Worm (Caenorhabditis elegans): ENCODE results near the gene clc-24.

Gene clc-24

DNA sequence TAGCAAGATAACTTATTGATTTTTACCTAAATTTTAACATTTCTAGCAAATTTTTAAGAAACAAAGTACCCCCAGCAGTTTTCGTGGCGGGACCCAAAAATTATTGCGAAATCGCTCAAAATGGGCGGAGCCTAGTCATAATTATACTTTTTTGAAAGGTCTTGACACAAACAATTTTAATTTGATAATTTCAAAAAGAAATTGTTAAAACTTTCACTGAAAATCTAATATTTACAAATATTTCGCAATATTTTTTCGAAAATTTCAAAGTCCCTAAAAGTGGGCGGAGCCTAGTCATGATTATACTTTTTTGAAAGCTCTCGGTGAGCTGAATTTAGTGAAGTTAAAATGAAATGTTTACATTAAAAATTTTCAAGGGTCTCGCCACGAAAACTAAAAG is 5.4 kb upstream of the clc-24 start:
- no peak for TF ChIP-seq nhr-25 (tag; optimal IDR thresholded peaks at IDR 0.05)
- TF ChIP-seq elt-1 (tag; optimal IDR thresholded peaks at IDR 0.05): no peak
- no peak for TF ChIP-seq F13H6.1 (tag; optimal IDR thresholded peaks at IDR 0.05)
- no peak for TF ChIP-seq mdl-1 (tag; optimal IDR thresholded peaks at IDR 0.05)
- TF ChIP-seq lin-13 (GFP tag; optimal IDR thresholded peaks at IDR 0.05): no peak
- TF ChIP-seq nhr-129 (tag; optimal IDR thresholded peaks at IDR 0.05): no peak
- no peak for TF ChIP-seq sma-3 (GFP tag; optimal IDR thresholded peaks at IDR 0.05)

- TF ChIP-seq unc-55 (GFP tag; optimal IDR thresholded peaks at IDR 0.05): no peak
Measured at ce11 chrIII:1007143-1007905, 2.5 kb upstream of the clc-24 start.

ce11 chrIII:1008091-1008490 is 1.7 kb upstream of the clc-24 start, which contains the start of gene clc-27:
TSS of gene clc-27 (plus strand) at chrIII:1008391.
- TF ChIP-seq lin-13 (GFP tag; optimal IDR thresholded peaks at IDR 0.05) (no peak), nhr-12 (tag; optimal IDR thresholded peaks at IDR 0.05) (no peak), nhr-6 (tag; optimal IDR thresholded peaks at IDR 0.05) (no peak), elt-1 (tag; optimal IDR thresholded peaks at IDR 0.05) (no peak), ztf-1 (GFP tag; conservative IDR thresholded peaks at IDR 0.05) (no peak), ztf-11 (tag; optimal IDR thresholded peaks at IDR 0.05) (no peak), F13H6.1 (tag; optimal IDR thresholded peaks at IDR 0.05) (no peak), skn-1 (tag; optimal IDR thresholded peaks at IDR 0.05) (no peak)

DNA sequence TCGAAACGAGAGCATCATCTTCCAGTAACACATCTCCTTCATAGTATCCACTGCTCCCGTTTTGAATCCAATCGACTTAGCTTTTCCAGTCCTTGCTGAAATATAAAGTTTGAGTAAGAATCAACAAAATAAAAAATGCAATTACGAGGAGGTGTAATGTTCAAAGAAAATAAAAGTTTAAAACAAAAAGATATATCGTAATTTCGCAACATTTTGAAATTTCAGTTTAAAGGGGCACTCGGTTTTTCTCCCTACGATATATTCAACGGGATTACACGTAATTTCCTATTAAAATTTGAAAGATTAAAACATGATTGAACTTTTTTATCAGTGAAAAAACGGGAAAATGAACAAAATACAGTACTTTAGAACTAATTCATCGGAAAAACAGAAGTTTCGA is 6.2 kb downstream of the clc-24 start, which contains the start of gene Y34F4.3:
Gene Y34F4.3, minus strand, starts transcription at position 101 of the 400 bp plus-strand sequence.
- TF ChIP-seq snpc-4 (tag; optimal IDR thresholded peaks at IDR 0.05): no peak
- no peak for TF ChIP-seq nhr-77 (tag; optimal IDR thresholded peaks at IDR 0.05)
- no peak for TF ChIP-seq ztf-1 (GFP tag; conservative IDR thresholded peaks at IDR 0.05)
- TF ChIP-seq lin-13 (GFP tag; optimal IDR thresholded peaks at IDR 0.05): no peak
- TF ChIP-seq mbf-1 (tag; optimal IDR thresholded peaks at IDR 0.05): no peak
- no peak for TF ChIP-seq C34F6.9 (tag; optimal IDR thresholded peaks at IDR 0.05)
- no peak for TF ChIP-seq elt-3 (tag; optimal IDR thresholded peaks at IDR 0.05)
- no peak for TF ChIP-seq nhr-21 (tag; optimal IDR thresholded peaks at IDR 0.05)
- no peak for TF ChIP-seq peb-1 (tag; optimal IDR thresholded peaks at IDR 0.05)
- no peak for TF ChIP-seq unc-39 (tag; optimal IDR thresholded peaks at IDR 0.05)
- TF ChIP-seq elt-1 (tag; optimal IDR thresholded peaks at IDR 0.05): no peak
- no peak for TF ChIP-seq gmeb-1 (tag; optimal IDR thresholded peaks at IDR 0.05)
- no peak for TF ChIP-seq ztf-11 (tag; optimal IDR thresholded peaks at IDR 0.05)
- no peak for TF ChIP-seq sma-3 (GFP tag; optimal IDR thresholded peaks at IDR 0.05)
- no peak for TF ChIP-seq mdl-1 (tag; optimal IDR thresholded peaks at IDR 0.05)

- TF ChIP-seq nhr-10 (tag; optimal IDR thresholded peaks at IDR 0.05): no peak
- TF ChIP-seq blmp-1 (tag; optimal IDR thresholded peaks at IDR 0.05; ENCODE audit: insufficient read depth): no peak
- TF ChIP-seq lin-11 (tag; optimal IDR thresholded peaks at IDR 0.05): no peak
- peak; percentile 37 for TF ChIP-seq fos-1 (tag; optimal IDR thresholded peaks at IDR 0.05)
- no peak for TF ChIP-seq F13H6.1 (tag; optimal IDR thresholded peaks at IDR 0.05)
Measured at ce11 chrIII:1020732-1021131, 10.9 kb downstream of the clc-24 start, which contains the start of gene clc-23. TSS of gene clc-23 (plus strand) at chrIII:1020954.

DNA sequence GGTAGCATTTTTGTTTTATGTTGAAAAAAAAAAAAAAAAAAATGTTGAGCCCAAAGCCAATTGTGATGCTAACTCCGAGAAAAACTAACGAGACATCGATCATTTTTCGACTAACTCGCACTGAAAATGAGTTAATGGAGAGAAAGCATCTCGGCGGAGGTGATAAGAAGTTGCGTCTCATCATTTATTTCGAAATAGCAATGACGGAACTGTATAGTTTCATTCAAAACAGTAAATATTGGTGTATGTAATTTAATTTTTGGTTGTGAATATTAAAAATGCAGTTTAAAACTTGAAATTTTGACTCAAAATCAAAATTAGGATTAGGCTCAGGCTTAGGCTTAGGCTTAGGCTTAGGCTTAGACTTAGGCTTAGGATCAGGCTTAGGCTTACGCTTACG is 16.4 kb downstream of the clc-24 start, which contains the start of gene clc-25:
Gene clc-25, minus strand, starts transcription at position 101 of the 400 bp plus-strand sequence.
- no peak for TF ChIP-seq nhr-77 (tag; optimal IDR thresholded peaks at IDR 0.05)
- TF ChIP-seq fos-1 (tag; optimal IDR thresholded peaks at IDR 0.05): peak; percentile 58

- TF ChIP-seq F13H6.1 (tag; optimal IDR thresholded peaks at IDR 0.05): no peak
- peak; percentile 16 for TF ChIP-seq sma-9 (GFP tag; optimal IDR thresholded peaks at IDR 0.05)
- no peak for TF ChIP-seq sma-9 (tag; optimal IDR thresholded peaks at IDR 0.05)
- no peak for TF ChIP-seq lin-13 (GFP tag; optimal IDR thresholded peaks at IDR 0.05)
- peak; percentile 88 for TF ChIP-seq fos-1 (tag; optimal IDR thresholded peaks at IDR 0.05)
Measured at ce11 chrIII:1028233-1028632, 18.4 kb downstream of the clc-24 start.

All from whole organism, L2 larva.